Fruit fly (Drosophila melanogaster) whole organism, embryonic: ENCODE measurements around the gene Klp68D.

Experiments used
- CG10654 ChIP-seq: fragments of 200-800 bp; sonication (Bioruptor generic); optimal IDR thresholded peaks from 2 replicates; lab custom pipeline; 2016; ENCODE audit warnings: missing biosample characterization, missing genetic modification characterization
- CG11560 ChIP-seq: fragments of 200-800 bp; sonication (Bioruptor generic); IDR thresholded peaks from 3 replicates; pipeline ENCODE4 v1.3.6; 2022; ENCODE audit warnings: missing biosample characterization, missing genetic modification characterization
- CG12769 ChIP-seq: fragments of 200-800 bp; sonication (Bioruptor generic); optimal IDR thresholded peaks from 2 replicates; lab custom pipeline; 2019; ENCODE audit warnings: missing biosample characterization, mild to moderate bottlenecking, missing genetic modification characterization, moderate library complexity
- CG13894 ChIP-seq: fragments of 200-800 bp; sonication (Bioruptor generic); optimal IDR thresholded peaks from 3 replicates; lab custom pipeline; 2018; ENCODE audit warnings: missing biosample characterization, mild to moderate bottlenecking, missing genetic modification characterization, moderate library complexity
- CG14050 ChIP-seq: fragments of 200-800 bp; sonication (Bioruptor generic); IDR thresholded peaks from 3 replicates; pipeline ENCODE4 v1.3.6; 2022; ENCODE audit warnings: missing biosample characterization, missing genetic modification characterization
- CG15011 ChIP-seq: fragments of 200-800 bp; sonication (Bioruptor generic); optimal IDR thresholded peaks from 3 replicates; lab custom pipeline; 2018; ENCODE audit warnings: missing biosample characterization, mild to moderate bottlenecking, missing genetic modification characterization
- CG16813 ChIP-seq: fragments of 200-800 bp; sonication (Bioruptor generic); IDR thresholded peaks from 3 replicates; pipeline ENCODE4 v1.3.6; 2022; ENCODE audit warnings: missing biosample characterization, missing genetic modification characterization; ENCODE audit not compliant: partially characterized antibody
- CG17359 ChIP-seq: fragments of 200-800 bp; sonication (Bioruptor generic); optimal IDR thresholded peaks from 3 replicates; lab custom pipeline; 2018; ENCODE audit warnings: missing biosample characterization, mild to moderate bottlenecking, missing genetic modification characterization, moderate library complexity
- CG17829 ChIP-seq: fragments of 200-800 bp; optimal IDR thresholded peaks from 2 replicates; lab custom pipeline; 2019; ENCODE audit warnings: missing biosample characterization, mild to moderate bottlenecking, missing genetic modification characterization, moderate library complexity
- CG34376 ChIP-seq: fragments of 200-800 bp; sonication (Bioruptor generic); optimal IDR thresholded peaks from 2 replicates; lab custom pipeline; 2018; ENCODE audit warnings: missing biosample characterization, mild to moderate bottlenecking, missing genetic modification characterization
- CG8924 ChIP-seq: fragments of 200-800 bp; optimal IDR thresholded peaks from 3 replicates; lab custom pipeline; 2019; ENCODE audit warnings: missing biosample characterization, mild to moderate bottlenecking, missing genetic modification characterization, moderate library complexity
- CG9817 ChIP-seq: fragments of 200-800 bp; sonication (Bioruptor generic); optimal IDR thresholded peaks from 2 replicates; lab custom pipeline; 2018; ENCODE audit warnings: missing biosample characterization, mild to moderate bottlenecking, missing genetic modification characterization, moderate library complexity
- CG9876 ChIP-seq: fragments of 200-800 bp; sonication (Bioruptor generic); optimal IDR thresholded peaks from 2 replicates; lab custom pipeline; 2016; ENCODE audit warnings: missing biosample characterization, missing genetic modification characterization
- Deaf1 ChIP-seq: fragments of 200-800 bp; optimal IDR thresholded peaks from 3 replicates; lab custom pipeline; 2019; ENCODE audit warnings: missing biosample characterization, mild to moderate bottlenecking, missing genetic modification characterization, moderate library complexity
- Dp ChIP-seq: fragments of 200-800 bp; sonication (Bioruptor generic); optimal IDR thresholded peaks from 2 replicates; lab custom pipeline; 2018; ENCODE audit warnings: missing biosample characterization, mild to moderate bottlenecking, missing genetic modification characterization, moderate library complexity
- E2f2 ChIP-seq: fragments of 200-800 bp; sonication (Bioruptor generic); IDR thresholded peaks from 2 replicates; pipeline ENCODE4 v1.3.6; 2022; ENCODE audit warnings: missing biosample characterization, missing genetic modification characterization
- Fer1 ChIP-seq: fragments of 200-800 bp; sonication (Bioruptor generic); optimal IDR thresholded peaks from 2 replicates; lab custom pipeline; 2017; ENCODE audit warnings: missing biosample characterization, mild to moderate bottlenecking, missing genetic modification characterization
- Gug ChIP-seq: fragments of 200-800 bp; sonication (Bioruptor generic); IDR thresholded peaks from 4 replicates; pipeline ENCODE4 v1.3.6; 2022; ENCODE audit warnings: missing biosample characterization, missing genetic modification characterization
- HHEX ChIP-seq: fragments of 200-800 bp; sonication (Bioruptor generic); optimal IDR thresholded peaks from 3 replicates; lab custom pipeline; 2017; ENCODE audit warnings: missing biosample characterization, mild to moderate bottlenecking, missing genetic modification characterization, missing genetic modification reagents
- Jarid2 ChIP-seq: fragments of 200-800 bp; sonication (Bioruptor generic); optimal IDR thresholded peaks from 3 replicates; lab custom pipeline; 2017; ENCODE audit warnings: mild to moderate bottlenecking, missing biosample characterization, missing genetic modification reagents, missing genetic modification characterization
- Lhr ChIP-seq: fragments of 200-800 bp; sonication (Bioruptor generic); optimal IDR thresholded peaks from 3 replicates; lab custom pipeline; 2017; ENCODE audit warnings: mild to moderate bottlenecking, missing biosample characterization, missing genetic modification reagents, missing genetic modification characterization
- Lpt ChIP-seq: fragments of >200 bp; optimal IDR thresholded peaks from 2 replicates; lab custom pipeline; 2018; ENCODE audit warnings: missing biosample characterization, missing genetic modification characterization
- Max ChIP-seq: fragments of 200-800 bp; sonication (Bioruptor generic); optimal IDR thresholded peaks from 2 replicates; lab custom pipeline; 2016; ENCODE audit warnings: missing biosample characterization, mild to moderate bottlenecking, missing genetic modification characterization
- NFAT ChIP-seq: fragments of 200-800 bp; sonication (Bioruptor generic); IDR thresholded peaks from 2 replicates; pipeline ENCODE4 v1.3.6; 2022; ENCODE audit warnings: missing biosample characterization, missing genetic modification characterization
- Xbp1 ChIP-seq: fragments of 200-800 bp; sonication (Bioruptor generic); optimal IDR thresholded peaks from 3 replicates; lab custom pipeline; 2016; ENCODE audit warnings: missing biosample characterization, mild to moderate bottlenecking, missing genetic modification characterization
- al ChIP-seq: fragments of 200-800 bp; sonication (Bioruptor generic); IDR thresholded peaks from 2 replicates; pipeline ENCODE4 v1.3.6; 2022; ENCODE audit warnings: missing biosample characterization, missing genetic modification characterization
- amos ChIP-seq: fragments of 200-800 bp; sonication (Bioruptor generic); IDR thresholded peaks from 2 replicates; pipeline ENCODE4 v1.3.6; 2022; ENCODE audit warnings: missing biosample characterization, missing genetic modification characterization; ENCODE audit not compliant: partially characterized antibody
- ato ChIP-seq: fragments of 200-800 bp; sonication (Bioruptor generic); IDR thresholded peaks from 2 replicates; pipeline ENCODE4 v1.3.6; 2022; ENCODE audit warnings: missing biosample characterization, missing genetic modification characterization; ENCODE audit not compliant: partially characterized antibody
- bcd ChIP-seq: fragments of 200-800 bp; sonication (Bioruptor generic); optimal IDR thresholded peaks from 2 replicates; lab custom pipeline; 2017; ENCODE audit warnings: missing biosample characterization, mild to moderate bottlenecking, missing genetic modification characterization
- chinmo ChIP-seq: fragments of 200-800 bp; sonication (Bioruptor generic); IDR thresholded peaks from 4 replicates; pipeline ENCODE4 v1.3.6; 2022; ENCODE audit warnings: missing biosample characterization, missing genetic modification characterization; ENCODE audit not compliant: partially characterized antibody
- cwo ChIP-seq: fragments of 200-800 bp; sonication (Bioruptor generic); optimal IDR thresholded peaks from 3 replicates; lab custom pipeline; 2017; ENCODE audit warnings: missing biosample characterization, missing genetic modification characterization, mild to moderate bottlenecking, moderate library complexity, missing genetic modification reagents
- eve ChIP-seq, 2 experiments: fragments of >200 bp; optimal IDR thresholded peaks; 2 replicates each; lab custom pipeline; 2017; ENCODE audit warnings: missing biosample characterization in 2 of 2, missing genetic modification characterization in 2 of 2
- ewg ChIP-seq: fragments of 200-800 bp; sonication (Bioruptor generic); optimal IDR thresholded peaks from 3 replicates; lab custom pipeline; 2017; ENCODE audit warnings: mild to moderate bottlenecking, missing biosample characterization, missing genetic modification reagents, missing genetic modification characterization
- hbn ChIP-seq: fragments of 200-800 bp; sonication (Bioruptor generic); IDR thresholded peaks from 2 replicates; pipeline ENCODE4 v1.3.6; 2022; ENCODE audit warnings: missing biosample characterization, missing genetic modification characterization; ENCODE audit not compliant: partially characterized antibody
- insv ChIP-seq, 2 experiments: fragments of 200-800 bp; sonication (Bioruptor generic); optimal IDR thresholded peaks; 3 replicates each; lab custom pipeline; 2016 to 2018; ENCODE audit warnings: missing biosample characterization in 2 of 2, missing genetic modification characterization in 2 of 2
- nerfin-1 ChIP-seq: fragments of 200-800 bp; sonication (Bioruptor generic); optimal IDR thresholded peaks from 3 replicates; lab custom pipeline; 2019; ENCODE audit warnings: missing biosample characterization, mild to moderate bottlenecking, missing genetic modification characterization, moderate library complexity
- oc ChIP-seq: fragments of 200-800 bp; sonication (Bioruptor generic); optimal IDR thresholded peaks from 2 replicates; lab custom pipeline; 2018; ENCODE audit warnings: missing biosample characterization, mild to moderate bottlenecking, missing genetic modification characterization, moderate library complexity
- onecut ChIP-seq: fragments of 200-800 bp; sonication (Bioruptor generic); IDR thresholded peaks from 2 replicates; pipeline ENCODE4 v1.3.6; 2022; ENCODE audit warnings: missing biosample characterization, missing genetic modification characterization
- sd ChIP-seq: fragments of 200-800 bp; sonication (Bioruptor generic); optimal IDR thresholded peaks from 3 replicates; lab custom pipeline; 2018; ENCODE audit warnings: missing biosample characterization, mild to moderate bottlenecking, missing genetic modification characterization, moderate library complexity
- tgo ChIP-seq: fragments of 200-800 bp; sonication (Bioruptor generic); IDR thresholded peaks from 3 replicates; pipeline ENCODE4 v1.3.6; 2022; ENCODE audit warnings: missing biosample characterization, missing genetic modification characterization
- tll ChIP-seq, 2 experiments: fragments of 200-800 bp in 1 of 2; fragments of >200 bp in 1 of 2; sonication (Bioruptor generic) in 1 of 2; optimal IDR thresholded peaks; 2 replicates each; lab custom pipeline; 2017 to 2019; ENCODE audit warnings: missing biosample characterization in 2 of 2, missing genetic modification characterization in 2 of 2, mild to moderate bottlenecking in 1 of 2, moderate library complexity in 1 of 2
- tup ChIP-seq: fragments of 200-800 bp; sonication (Bioruptor generic); optimal IDR thresholded peaks from 2 replicates; lab custom pipeline; 2016; ENCODE audit warnings: missing biosample characterization, mild to moderate bottlenecking, missing genetic modification characterization, moderate library complexity
- unc-4 ChIP-seq: fragments of 200-800 bp; sonication (Bioruptor generic); IDR thresholded peaks from 2 replicates; pipeline ENCODE4 v1.3.6; 2022; ENCODE audit warnings: missing biosample characterization, missing genetic modification characterization; ENCODE audit not compliant: partially characterized antibody
- zen ChIP-seq: fragments of 200-800 bp; sonication (Bioruptor generic); optimal IDR thresholded peaks from 3 replicates; lab custom pipeline; 2018; ENCODE audit warnings: missing biosample characterization, mild to moderate bottlenecking, missing genetic modification characterization, moderate library complexity

Klp68D gene

dm6 chr3L:11819639-11820456, 24.4 kb downstream of the Klp68D start (continued):
- no peak for TF ChIP-seq Dp (GFP tag; lab: Kevin White, UChicago)
- peak; percentile 16 for TF ChIP-seq oc (tag; lab: Kevin White, UChicago)
- TF ChIP-seq CG17359 = peak; percentile 41
- TF ChIP-seq CG17829 = peak; percentile 53
- TF ChIP-seq NFAT (GFP tag; lab: Robert Waterston, UW) = peak; percentile 56; the same call in 1 of the 2 replicates
- TF ChIP-seq nerfin-1 (tag; lab: Kevin White, UChicago) = peak; percentile 45
- peak; percentile 7 for TF ChIP-seq CG9817 (tag; lab: Kevin White, UChicago)
- TF ChIP-seq Xbp1 (GFP tag; lab: Kevin White, UChicago) = peak; percentile 42
- TF ChIP-seq, all 482 proteins: peak for 166

dm6 chr3L:11821723-11822445, 26.5 kb downstream of the Klp68D start, which contains the start of the genes CG11597 and CG5946:
Gene CG11597 (minus strand): TSS chr3L:11822275.
Gene CG5946 (minus strand): TSS chr3L:11822275.
- no peak for TF ChIP-seq Xbp1 (GFP tag; lab: Kevin White, UChicago)
- no peak for TF ChIP-seq cwo (GFP tag; lab: Kevin White, UChicago)
- TF ChIP-seq tll (GFP tag; optimal IDR thresholded peaks at IDR 0.05; lab: Kevin White, UChicago) = no peak
- TF ChIP-seq CG9817 (tag; lab: Kevin White, UChicago) = no peak
- TF ChIP-seq tgo = no peak
- TF ChIP-seq E2f2 (GFP tag; lab: Robert Waterston, UW) = no peak
- no peak for TF ChIP-seq CG11560
- peak; percentile 22; the same call in 1 of the 4 replicates for TF ChIP-seq Gug (GFP tag; lab: Robert Waterston, UW)
- TF ChIP-seq CG16813 (GFP tag; lab: Robert Waterston, UW) = peak; percentile 19; the same call in 1 of the 3 replicates
- no peak for TF ChIP-seq zen (tag; lab: Kevin White, UChicago)
- peak; percentile 47 for TF ChIP-seq Deaf1 (tag; lab: Kevin White, UChicago)
- TF ChIP-seq Lhr (GFP tag; lab: Kevin White, UChicago) = no peak
- no peak for TF ChIP-seq CG14050 (GFP tag; lab: Robert Waterston, UW)
- no peak for TF ChIP-seq eve (GFP tag; optimal IDR thresholded peaks at IDR 0.05; lab: Kevin White, UChicago)
- TF ChIP-seq al (GFP tag; lab: Robert Waterston, UW) = no peak
- TF ChIP-seq insv (GFP tag; optimal IDR thresholded peaks at IDR 0.05; lab: Kevin White, UChicago) = no peak
- no peak for TF ChIP-seq tup (GFP tag; lab: Kevin White, UChicago)
- peak; percentile 6 for TF ChIP-seq CG34376
- TF ChIP-seq HHEX = no peak
- no peak for TF ChIP-seq CG10654
- peak; percentile 41; the same call in 1 of the 2 replicates for TF ChIP-seq hbn (GFP tag; lab: Robert Waterston, UW)
- TF ChIP-seq CG15011 (GFP tag; lab: Kevin White, UChicago) = no peak
- no peak for TF ChIP-seq CG13894 (tag; lab: Kevin White, UChicago)
- TF ChIP-seq bcd = no peak
- peak; percentile 61 for TF ChIP-seq amos
- no peak; the same call in none of the 2 replicates for TF ChIP-seq unc-4 (GFP tag; lab: Robert Waterston, UW)
- TF ChIP-seq CG9876 (GFP tag; lab: Kevin White, UChicago) = no peak
- TF ChIP-seq ewg = peak; percentile 0
- TF ChIP-seq CG8924 (tag; lab: Kevin White, UChicago) = no peak
- peak; percentile 35 for TF ChIP-seq Jarid2 (GFP tag; lab: Kevin White, UChicago)
- no peak for TF ChIP-seq Max (GFP tag; lab: Kevin White, UChicago)
- TF ChIP-seq Fer1 (GFP tag; lab: Kevin White, UChicago) = no peak
- no peak for TF ChIP-seq CG12769 (tag; lab: Kevin White, UChicago)
- no peak for TF ChIP-seq Lpt (GFP tag; lab: Kevin White, UChicago)
- peak; percentile 8; the same call in 1 of the 4 replicates for TF ChIP-seq chinmo (GFP tag; lab: Robert Waterston, UW)
- peak; percentile 4 for TF ChIP-seq sd (tag; lab: Kevin White, UChicago)
- no peak for TF ChIP-seq ato (GFP tag; lab: Robert Waterston, UW)
- peak; percentile 45 for TF ChIP-seq onecut (GFP tag; lab: Robert Waterston, UW)
